Fruit fly (Drosophila melanogaster) whole organism, wandering third instar larva: ENCODE measurements around the gene CG14089.

ENCODE experiments used
- Hnf4 ChIP-seq: fragments of 200-800 bp; sonication (Bioruptor generic); optimal IDR thresholded peaks from 2 replicates; lab custom pipeline; 2016; ENCODE audit warnings: missing biosample characterization, mild to moderate bottlenecking, missing genetic modification characterization
- Mio ChIP-seq: sonication (Bioruptor generic); optimal IDR thresholded peaks from 2 replicates; lab custom pipeline; 2016; ENCODE audit warnings: missing biosample characterization, missing genetic modification characterization
- Rel ChIP-seq, 2 experiments: fragments of 200-800 bp; sonication (Bioruptor generic) in 1 of 2; optimal IDR thresholded peaks; 2 replicates in 1 of 2; 3 replicates in 1 of 2; lab custom pipeline; 2016 to 2019; ENCODE audit warnings: mild to moderate bottlenecking in 2 of 2, missing biosample characterization in 2 of 2, missing genetic modification characterization in 2 of 2, moderate library complexity in 1 of 2
- ey ChIP-seq: fragments of 200-800 bp; sonication (Bioruptor generic); optimal IDR thresholded peaks from 2 replicates; lab custom pipeline; 2016; ENCODE audit warnings: missing biosample characterization, missing genetic modification characterization
- psq ChIP-seq: fragments of 200-800 bp; sonication (Bioruptor generic); optimal IDR thresholded peaks from 3 replicates; lab custom pipeline; 2017; ENCODE audit warnings: missing biosample characterization, mild to moderate bottlenecking, missing genetic modification characterization, moderate library complexity

dm6 chr3L:19234922-19235702, 45.5 kb downstream of the CG14089 start, which contains the start of gene fz2:
- TF ChIP-seq psq (no peak), Hnf4 (GFP tag; lab: Kevin White, UChicago) (no peak), ey (no peak), Rel (GFP tag; optimal IDR thresholded peaks at IDR 0.05; lab: Kevin White, UChicago) (no peak), Rel (tag; optimal IDR thresholded peaks at IDR 0.05; lab: Kevin White, UChicago) (no peak), Mio (GFP tag; lab: Kevin White, UChicago) (no peak)
